Worm (Caenorhabditis elegans) whole organism, young adult: ENCODE data around the gene ttr-25.

Source experiments
- B0336.3 ChIP-seq: fragments of 200-800 bp; sonication (Bioruptor generic); IDR thresholded peaks from 2 replicates; pipeline ENCODE4 v1.3.6; 2022; ENCODE audit warnings: missing genetic modification characterization, missing compliant biosample characterization
- C06A6.2 ChIP-seq: fragments of 200-800 bp; sonication (Bioruptor generic); conservative IDR thresholded peaks from 2 replicates; pipeline ENCODE4 v1.3.6; 2022; ENCODE audit warnings: missing genetic modification characterization, missing compliant biosample characterization
- C17E4.6 ChIP-seq: fragments of 200-800 bp; sonication (Bioruptor generic); IDR thresholded peaks from 2 replicates; pipeline ENCODE4 v1.3.6; 2022; ENCODE audit warnings: missing genetic modification reagents, missing genetic modification characterization, missing compliant biosample characterization
- F22D6.2 ChIP-seq: sonication (generic microtip); optimal IDR thresholded peaks from 2 replicates; lab custom pipeline; 2016; ENCODE audit warnings: mild to moderate bottlenecking, missing genetic modification characterization, missing compliant biosample characterization
- F33H1.4 ChIP-seq: fragments of 200-800 bp; sonication (Bioruptor generic); IDR thresholded peaks from 2 replicates; pipeline ENCODE4 v1.3.6; 2022; ENCODE audit warnings: missing genetic modification reagents, missing genetic modification characterization, missing compliant biosample characterization
- F52B5.7 ChIP-seq: sonication (generic microtip); optimal IDR thresholded peaks from 2 replicates; lab custom pipeline; 2016; ENCODE audit warnings: mild to moderate bottlenecking, missing genetic modification characterization, missing compliant biosample characterization
- F55B11.4 ChIP-seq: sonication (generic microtip); optimal IDR thresholded peaks from 2 replicates; lab custom pipeline; 2016; ENCODE audit warnings: missing compliant biosample characterization, missing genetic modification characterization, borderline replicate concordance; ENCODE audit not compliant: insufficient read depth
- K11D2.4 ChIP-seq: fragments of 200-800 bp; sonication (Bioruptor generic); IDR thresholded peaks from 2 replicates; pipeline ENCODE4 v1.3.6; 2022; ENCODE audit warnings: missing genetic modification reagents, missing genetic modification characterization, missing compliant biosample characterization
- Y53F4B.3 ChIP-seq: fragments of 200-800 bp; sonication (Bioruptor generic); IDR thresholded peaks from 2 replicates; pipeline ENCODE4 v1.3.6; 2022; ENCODE audit warnings: missing genetic modification reagents, missing genetic modification characterization, missing compliant biosample characterization
- Y53G8AR.9 ChIP-seq: fragments of 200-800 bp; sonication (Bioruptor generic); conservative IDR thresholded peaks from 2 replicates; pipeline ENCODE4 v1.3.6; 2022; ENCODE audit warnings: missing genetic modification reagents, missing genetic modification characterization, missing compliant biosample characterization
- Y56A3A.18 ChIP-seq: fragments of 200-800 bp; sonication (Bioruptor generic); IDR thresholded peaks from 2 replicates; pipeline ENCODE4 v1.3.6; 2022; ENCODE audit warnings: missing genetic modification reagents, missing genetic modification characterization, missing compliant biosample characterization
- Y79H2A.3 ChIP-seq: fragments of 200-800 bp; sonication (Bioruptor generic); conservative IDR thresholded peaks from 2 replicates; pipeline ENCODE4 v1.3.6; 2022; ENCODE audit warnings: missing genetic modification reagents, missing genetic modification characterization, missing compliant biosample characterization
- ZK185.1 ChIP-seq: sonication (generic microtip); optimal IDR thresholded peaks from 2 replicates; lab custom pipeline; 2016; ENCODE audit warnings: mild to moderate bottlenecking, missing genetic modification characterization, missing compliant biosample characterization; ENCODE audit not compliant: poor library complexity, severe bottlenecking
- ama-1 ChIP-seq, 3 experiments: fragments of 150-350 bp in 1 of 3; sonication (generic microtip) in 2 of 3; optimal IDR thresholded peaks; 2 replicates each; lab custom pipeline; 2014 to 2018; ENCODE audit warnings: missing biosample characterization in 2 of 3, missing genetic modification characterization in 2 of 3, missing genetic modification reagents in 2 of 3
- aptf-3 ChIP-seq: fragments of 200-800 bp; sonication (Bioruptor generic); IDR thresholded peaks from 2 replicates; pipeline ENCODE4 v1.3.6; 2022; ENCODE audit warnings: missing genetic modification characterization, missing compliant biosample characterization
- attf-3 ChIP-seq: fragments of 200-800 bp; sonication (Bioruptor generic); conservative IDR thresholded peaks from 2 replicates; pipeline ENCODE4 v1.3.6; 2022; ENCODE audit warnings: missing genetic modification reagents, missing genetic modification characterization, missing compliant biosample characterization
- cebp-1 ChIP-seq, 2 experiments: fragments of 200-800 bp in 1 of 2; sonication (Bioruptor generic) in 1 of 2; sonication (generic microtip) in 1 of 2; IDR thresholded peaks in 1 of 2; optimal IDR thresholded peaks in 1 of 2; 2 replicates each; pipeline versions ENCODE4 v1.3.6 to Lab custom; 2017 to 2022; ENCODE audit warnings: missing compliant biosample characterization in 2 of 2, missing genetic modification characterization in 2 of 2, mild to moderate bottlenecking in 1 of 2, missing genetic modification reagents in 1 of 2, moderate library complexity in 1 of 2
- cebp-2 ChIP-seq: fragments of 200-800 bp; sonication (Bioruptor generic); IDR thresholded peaks from 2 replicates; pipeline ENCODE4 v1.3.6; 2022; ENCODE audit warnings: missing genetic modification characterization, missing compliant biosample characterization
- ceh-79 ChIP-seq: sonication (generic microtip); optimal IDR thresholded peaks from 2 replicates; lab custom pipeline; 2017; ENCODE audit warnings: mild to moderate bottlenecking, missing genetic modification characterization, missing compliant biosample characterization
- chd-7 ChIP-seq: sonication (generic microtip); optimal IDR thresholded peaks from 2 replicates; lab custom pipeline; 2016; ENCODE audit warnings: mild to moderate bottlenecking, missing genetic modification characterization, moderate library complexity, missing compliant biosample characterization
- dox-1 ChIP-seq: fragments of 200-800 bp; sonication (Bioruptor generic); IDR thresholded peaks from 2 replicates; pipeline ENCODE4 v1.3.6; 2022; ENCODE audit warnings: missing genetic modification reagents, missing genetic modification characterization, missing compliant biosample characterization
- ekl-4 ChIP-seq: fragments of 200-800 bp; sonication (Bioruptor generic); IDR thresholded peaks from 2 replicates; pipeline ENCODE4 v1.3.6; 2022; ENCODE audit warnings: missing genetic modification reagents, missing genetic modification characterization, missing compliant biosample characterization
- ets-4 ChIP-seq: fragments of 200-800 bp; sonication (Bioruptor generic); optimal IDR thresholded peaks from 2 replicates; lab custom pipeline; 2018; ENCODE audit warnings: mild to moderate bottlenecking, missing genetic modification characterization, missing compliant biosample characterization
- gei-17 ChIP-seq: fragments of 200-800 bp; sonication (Bioruptor generic); optimal IDR thresholded peaks from 2 replicates; lab custom pipeline; 2018; ENCODE audit warnings: mild to moderate bottlenecking, missing genetic modification characterization, missing compliant biosample characterization
- lin-26 ChIP-seq: fragments of 200-800 bp; sonication (Bioruptor generic); IDR thresholded peaks from 2 replicates; pipeline ENCODE4 v1.3.6; 2022; ENCODE audit warnings: missing genetic modification reagents, missing genetic modification characterization, missing compliant biosample characterization
- lin-35 ChIP-seq, 3 experiments: fragments of 150-350 bp in 2 of 3; sonication (generic microtip) in 1 of 3; optimal IDR thresholded peaks; 2 replicates each; lab custom pipeline; 2014 to 2018; ENCODE audit warnings: missing biosample characterization in 3 of 3, missing genetic modification characterization in 3 of 3, missing genetic modification reagents in 3 of 3
- lin-40 ChIP-seq: sonication (generic microtip); optimal IDR thresholded peaks from 2 replicates; lab custom pipeline; 2016; ENCODE audit warnings: missing genetic modification characterization, mild to moderate bottlenecking, missing compliant biosample characterization, missing genotype, missing genetic modification reagents
- lsy-27 ChIP-seq: sonication (generic microtip); optimal IDR thresholded peaks from 2 replicates; lab custom pipeline; 2017; ENCODE audit warnings: missing genetic modification characterization, mild to moderate bottlenecking, missing compliant biosample characterization, antibody characterized with exemption, missing genotype, borderline replicate concordance; ENCODE audit not compliant: insufficient read depth
- nfya-1 ChIP-seq: sonication (generic microtip); optimal IDR thresholded peaks from 2 replicates; lab custom pipeline; 2017; ENCODE audit warnings: antibody characterized with exemption, missing compliant biosample characterization, missing genetic modification characterization, borderline replicate concordance; ENCODE audit not compliant: insufficient read depth
- nfyb-1 ChIP-seq: fragments of 200-800 bp; sonication (Bioruptor generic); IDR thresholded peaks from 2 replicates; pipeline ENCODE4 v1.3.6; 2022; ENCODE audit warnings: missing genetic modification reagents, missing genetic modification characterization, missing compliant biosample characterization
- nhr-90 ChIP-seq: sonication (generic microtip); optimal IDR thresholded peaks from 2 replicates; lab custom pipeline; 2016; ENCODE audit warnings: missing genotype, mild to moderate bottlenecking, missing genetic modification characterization, missing compliant biosample characterization
- pbrm-1 ChIP-seq: fragments of 200-800 bp; sonication (Bioruptor generic); IDR thresholded peaks from 2 replicates; pipeline ENCODE4 v1.3.6; 2022; ENCODE audit warnings: missing genetic modification reagents, missing genetic modification characterization, missing compliant biosample characterization
- repo-1 ChIP-seq: sonication (generic microtip); optimal IDR thresholded peaks from 2 replicates; lab custom pipeline; 2017; ENCODE audit warnings: mild to moderate bottlenecking, missing genetic modification characterization, missing compliant biosample characterization
- snpc-1.1 ChIP-seq: sonication (generic microtip); optimal IDR thresholded peaks from 2 replicates; lab custom pipeline; 2017; ENCODE audit warnings: missing genetic modification characterization, mild to moderate bottlenecking, missing compliant biosample characterization, antibody characterized with exemption, moderate library complexity, missing genotype, missing genetic modification reagents; ENCODE audit not compliant: insufficient read depth
- snpc-4 ChIP-seq, 5 experiments: fragments of 150-350 bp in 1 of 5; sonication (generic microtip) in 4 of 5; optimal IDR thresholded peaks; 2 replicates each; lab custom pipeline; 2014 to 2018; ENCODE audit warnings: missing genetic modification characterization in 5 of 5, missing biosample characterization in 3 of 5, antibody characterized with exemption in 2 of 5, mild to moderate bottlenecking in 2 of 5, missing compliant biosample characterization in 2 of 5, missing genotype in 2 of 5, moderate library complexity in 2 of 5, missing genetic modification reagents in 1 of 5
- tlf-1 ChIP-seq: fragments of 200-800 bp; sonication (Bioruptor generic); optimal IDR thresholded peaks from 2 replicates; lab custom pipeline; 2018; ENCODE audit warnings: mild to moderate bottlenecking, missing genetic modification characterization, missing compliant biosample characterization
- unc-130 ChIP-seq: sonication (generic microtip); optimal IDR thresholded peaks from 2 replicates; lab custom pipeline; 2016; ENCODE audit warnings: missing genetic modification reagents, missing genetic modification characterization, missing compliant biosample characterization
- unc-62 ChIP-seq: fragments of 150-350 bp; optimal IDR thresholded peaks from 2 replicates; lab custom pipeline; 2014; ENCODE audit warnings: missing biosample characterization, missing genetic modification reagents, missing genetic modification characterization
- zim-3 ChIP-seq: sonication (generic microtip); optimal IDR thresholded peaks from 2 replicates; lab custom pipeline; 2017; ENCODE audit warnings: mild to moderate bottlenecking, missing genetic modification characterization, moderate library complexity, missing compliant biosample characterization
- ztf-18 ChIP-seq: sonication (generic microtip); optimal IDR thresholded peaks from 2 replicates; lab custom pipeline; 2016; ENCODE audit warnings: missing genotype, mild to moderate bottlenecking, missing genetic modification characterization, missing compliant biosample characterization
- ztf-22 ChIP-seq: fragments of 200-800 bp; sonication (Bioruptor generic); optimal IDR thresholded peaks from 2 replicates; lab custom pipeline; 2018; ENCODE audit warnings: mild to moderate bottlenecking, missing genetic modification characterization, moderate library complexity, missing compliant biosample characterization
- ztf-26 ChIP-seq: sonication (generic microtip); optimal IDR thresholded peaks from 2 replicates; lab custom pipeline; 2017; ENCODE audit warnings: missing genetic modification characterization, missing compliant biosample characterization

ttr-25 gene

ce11 chrV:18571533-18571932 lies 15.0 kb downstream of the ttr-25 start, which contains the start of gene Y51A2D.21 (continued):
- TF ChIP-seq cebp-2 (GFP tag; lab: Robert Waterston, UW), result no peak

- TF ChIP-seq nfya-1 (tag; lab: Kevin White, UChicago) (no peak), ztf-22 (no peak), Y53F4B.3 (GFP tag; lab: Robert Waterston, UW) (no peak), snpc-4 (GFP tag; optimal IDR thresholded peaks at IDR 0.05; lab: Kevin White, UChicago) (no peak), snpc-4 (tag; optimal IDR thresholded peaks at IDR 0.05; lab: Kevin White, UChicago) (peak in 1 of 4 experiments; percentile 17), lsy-27 (tag; lab: Kevin White, UChicago) (no peak), ztf-18 (tag; lab: Kevin White, UChicago) (peak; percentile 90), cebp-1 (GFP tag; IDR thresholded peaks at IDR 0.05; lab: Robert Waterston, UW) (no peak), cebp-1 (tag; optimal IDR thresholded peaks at IDR 0.05; lab: Kevin White, UChicago) (peak; percentile 32), B0336.3 (GFP tag; lab: Robert Waterston, UW) (0 out of 2 replicates have a peak, but pooled peaks have one; percentile 23), lin-26 (GFP tag; lab: Robert Waterston, UW) (0 out of 2 replicates have a peak, but pooled peaks have one; percentile 58), gei-17 (GFP tag; lab: Kevin White, UChicago) (peak; percentile 36), pbrm-1 (GFP tag; lab: Robert Waterston, UW) (0 out of 2 replicates have a peak, but pooled peaks have one; percentile 9), chd-7 (tag; lab: Kevin White, UChicago) (peak; percentile 37), lin-40 (tag; lab: Kevin White, UChicago) (peak; percentile 67), lin-35 (GFP tag; optimal IDR thresholded peaks at IDR 0.05; lab: Kevin White, UChicago) (peak in 1 of 3 experiments; percentile 13), repo-1 (peak; percentile 86), dox-1 (GFP tag; lab: Robert Waterston, UW) (peak; percentile 34; the same call in 1 of the 2 replicates), ets-4 (GFP tag; lab: Kevin White, UChicago) (peak; percentile 31), ZK185.1 (peak; percentile 28), ztf-26 (tag; lab: Kevin White, UChicago) (peak; percentile 85), ama-1 (optimal IDR thresholded peaks at IDR 0.05; lab: Kevin White, UChicago) (no peak), ama-1 (GFP tag; optimal IDR thresholded peaks at IDR 0.05; lab: Kevin White, UChicago) (peak in 1 of 2 experiments; percentile 1), unc-130 (GFP tag; lab: Kevin White, UChicago) (no peak), tlf-1 (GFP tag; lab: Kevin White, UChicago) (peak; percentile 49), K11D2.4 (GFP tag; lab: Robert Waterston, UW) (0 out of 2 replicates have a peak, but pooled peaks have one; percentile 50), nfyb-1 (GFP tag; lab: Robert Waterston, UW) (peak; percentile 45; the same call in 1 of the 2 replicates), Y79H2A.3 (GFP tag; lab: Robert Waterston, UW) (no peak), zim-3 (tag; lab: Kevin White, UChicago) (peak; percentile 70), C06A6.2 (0 out of 2 replicates have a peak, but pooled peaks have one; percentile 23)
Measured at ce11 chrV:18573199-18573598, 16.7 kb downstream of the ttr-25 start.

ce11 chrV:18575084-18575483 lies 18.6 kb downstream of the ttr-25 start:
- TF ChIP-seq ekl-4 (GFP tag; lab: Robert Waterston, UW) (0 out of 2 replicates have a peak, but pooled peaks have one; percentile 36), K11D2.4 (GFP tag; lab: Robert Waterston, UW) (no peak), F52B5.7 (tag; lab: Kevin White, UChicago) (no peak), ceh-79 (peak; percentile 28), lin-35 (GFP tag; optimal IDR thresholded peaks at IDR 0.05; lab: Kevin White, UChicago) (no peak), nfyb-1 (GFP tag; lab: Robert Waterston, UW) (0 out of 2 replicates have a peak, but pooled peaks have one; percentile 36), snpc-1.1 (no peak), C17E4.6 (no peak), Y53G8AR.9 (GFP tag; lab: Robert Waterston, UW) (peak; percentile 56; the same call in 1 of the 2 replicates), F22D6.2 (tag; lab: Kevin White, UChicago) (no peak), zim-3 (tag; lab: Kevin White, UChicago) (no peak), ztf-18 (tag; lab: Kevin White, UChicago) (peak; percentile 88), chd-7 (tag; lab: Kevin White, UChicago) (peak; percentile 28), unc-62 (no peak), F55B11.4 (tag; lab: Kevin White, UChicago) (no peak), aptf-3 (GFP tag; lab: Robert Waterston, UW) (no peak), lin-26 (GFP tag; lab: Robert Waterston, UW) (no peak), attf-3 (no peak), Y56A3A.18 (GFP tag; lab: Robert Waterston, UW) (no peak), nhr-90 (no peak), F33H1.4 (GFP tag; lab: Robert Waterston, UW) (no peak)
